Worm (Caenorhabditis elegans) whole organism, L2 larva: ENCODE data around the gene cha-1.

Experiments used
- C34F6.9 ChIP-seq: fragments of 150-350 bp; optimal IDR thresholded peaks from 2 replicates; lab custom pipeline; 2014; ENCODE audit warnings: missing biosample characterization, missing genetic modification characterization
- R02D3.7 ChIP-seq: fragments of 150-350 bp; optimal IDR thresholded peaks from 2 replicates; lab custom pipeline; 2014; ENCODE audit warnings: missing biosample characterization, missing genetic modification characterization
- Y55F3AM.14 ChIP-seq: fragments of 200-800 bp; sonication (Bioruptor generic); optimal IDR thresholded peaks from 2 replicates; lab custom pipeline; 2018; ENCODE audit warnings: mild to moderate bottlenecking, missing genetic modification characterization, missing compliant biosample characterization
- ZK546.5 ChIP-seq: sonication (generic microtip); optimal IDR thresholded peaks from 2 replicates; lab custom pipeline; 2017; ENCODE audit warnings: missing biosample characterization, missing genetic modification characterization
- aly-2 ChIP-seq: fragments of 150-350 bp; optimal IDR thresholded peaks from 2 replicates; lab custom pipeline; 2014; ENCODE audit warnings: missing biosample characterization, missing genetic modification characterization
- ama-1 ChIP-seq: fragments of 150-350 bp; optimal IDR thresholded peaks from 2 replicates; lab custom pipeline; 2018; ENCODE audit warnings: inconsistent platforms
- blmp-1 ChIP-seq: sonication (generic microtip); optimal IDR thresholded peaks from 2 replicates; lab custom pipeline; 2017; ENCODE audit warnings: missing genetic modification characterization, mild to moderate bottlenecking, missing compliant biosample characterization, antibody characterized with exemption, moderate library complexity; ENCODE audit not compliant: insufficient read depth
- ceh-16 ChIP-seq: fragments of 150-350 bp; optimal IDR thresholded peaks from 2 replicates; lab custom pipeline; 2014; ENCODE audit warnings: missing biosample characterization, missing genetic modification characterization
- crh-2 ChIP-seq: sonication (generic microtip); optimal IDR thresholded peaks from 2 replicates; lab custom pipeline; 2017; ENCODE audit warnings: missing biosample characterization, missing genetic modification characterization
- dmd-4 ChIP-seq: sonication (generic microtip); optimal IDR thresholded peaks from 2 replicates; lab custom pipeline; 2017; ENCODE audit warnings: missing biosample characterization, missing genetic modification characterization
- elt-1 ChIP-seq: fragments of 150-350 bp; optimal IDR thresholded peaks from 2 replicates; lab custom pipeline; 2014; ENCODE audit warnings: missing biosample characterization, missing genetic modification characterization
- elt-3 ChIP-seq: sonication (generic microtip); optimal IDR thresholded peaks from 2 replicates; lab custom pipeline; 2017; ENCODE audit warnings: missing biosample characterization, missing genetic modification characterization
- fos-1 ChIP-seq: fragments of 150-350 bp; optimal IDR thresholded peaks from 2 replicates; lab custom pipeline; 2014; ENCODE audit warnings: missing biosample characterization, missing genetic modification characterization
- gmeb-1 ChIP-seq: fragments of 150-350 bp; optimal IDR thresholded peaks from 2 replicates; lab custom pipeline; 2014; ENCODE audit warnings: missing biosample characterization, missing genetic modification characterization
- lin-13 ChIP-seq: fragments of 150-350 bp; optimal IDR thresholded peaks from 2 replicates; lab custom pipeline; 2014; ENCODE audit warnings: missing biosample characterization, missing genetic modification reagents, missing genetic modification characterization
- mab-5 ChIP-seq: fragments of 150-350 bp; optimal IDR thresholded peaks from 2 replicates; lab custom pipeline; 2014; ENCODE audit warnings: missing biosample characterization, missing genetic modification characterization
- nhr-10 ChIP-seq: sonication (generic microtip); optimal IDR thresholded peaks from 2 replicates; lab custom pipeline; 2017; ENCODE audit warnings: missing biosample characterization, missing genetic modification characterization
- nhr-129 ChIP-seq: fragments of 150-350 bp; optimal IDR thresholded peaks from 2 replicates; lab custom pipeline; 2014; ENCODE audit warnings: missing biosample characterization, missing genetic modification characterization
- nhr-21 ChIP-seq: fragments of 150-350 bp; optimal IDR thresholded peaks from 2 replicates; lab custom pipeline; 2014; ENCODE audit warnings: missing biosample characterization, missing genetic modification characterization
- nhr-237 ChIP-seq: fragments of 150-350 bp; optimal IDR thresholded peaks from 2 replicates; lab custom pipeline; 2014; ENCODE audit warnings: missing biosample characterization, missing genetic modification characterization
- nhr-25 ChIP-seq: fragments of 150-350 bp; sonication (generic microtip); optimal IDR thresholded peaks from 3 replicates; lab custom pipeline; 2014; ENCODE audit warnings: missing biosample characterization, missing genetic modification characterization
- peb-1 ChIP-seq: fragments of 150-350 bp; optimal IDR thresholded peaks from 2 replicates; lab custom pipeline; 2014; ENCODE audit warnings: missing biosample characterization, missing genetic modification characterization
- sem-4 ChIP-seq: fragments of 150-350 bp; optimal IDR thresholded peaks from 2 replicates; lab custom pipeline; 2014; ENCODE audit warnings: missing biosample characterization, missing genetic modification reagents, missing genetic modification characterization
- skn-1 ChIP-seq: sonication (generic microtip); optimal IDR thresholded peaks from 2 replicates; lab custom pipeline; 2017; ENCODE audit warnings: missing biosample characterization, missing genetic modification characterization
- sma-3 ChIP-seq: sonication (generic microtip); optimal IDR thresholded peaks from 2 replicates; lab custom pipeline; 2016; ENCODE audit warnings: missing genetic modification reagents, missing genetic modification characterization, missing compliant biosample characterization
- sma-9 ChIP-seq, 2 experiments: fragments of 150-350 bp in 1 of 2; sonication (generic microtip) in 1 of 2; optimal IDR thresholded peaks; 2 replicates each; lab custom pipeline; 2014 to 2016; ENCODE audit warnings: missing genetic modification characterization in 2 of 2, mild to moderate bottlenecking in 1 of 2, missing biosample characterization in 1 of 2, missing compliant biosample characterization in 1 of 2, missing genetic modification reagents in 1 of 2, moderate library complexity in 1 of 2
- snpc-4 ChIP-seq: fragments of 150-350 bp; optimal IDR thresholded peaks from 2 replicates; lab custom pipeline; 2014; ENCODE audit warnings: missing biosample characterization, missing genetic modification characterization
- unc-39 ChIP-seq: fragments of 150-350 bp; optimal IDR thresholded peaks from 2 replicates; lab custom pipeline; 2014; ENCODE audit warnings: missing biosample characterization, missing genetic modification characterization
- unc-55 ChIP-seq: fragments of 150-350 bp; sonication (generic microtip); optimal IDR thresholded peaks from 3 replicates; lab custom pipeline; 2014; ENCODE audit warnings: missing biosample characterization, missing genetic modification reagents, missing genetic modification characterization
- unc-62 ChIP-seq: fragments of 150-350 bp; optimal IDR thresholded peaks from 2 replicates; lab custom pipeline; 2014; ENCODE audit warnings: missing biosample characterization, missing genetic modification reagents, missing genetic modification characterization
- zag-1 ChIP-seq: fragments of 150-350 bp; optimal IDR thresholded peaks from 2 replicates; lab custom pipeline; 2014; ENCODE audit warnings: missing biosample characterization, missing genetic modification characterization
- ztf-1 ChIP-seq: fragments of 200-800 bp; sonication (Bioruptor generic); conservative IDR thresholded peaks from 2 replicates; pipeline ENCODE4 v1.3.6; 2022; ENCODE audit warnings: missing genetic modification characterization, missing compliant biosample characterization
- ztf-11 ChIP-seq: sonication (generic microtip); optimal IDR thresholded peaks from 2 replicates; lab custom pipeline; 2017; ENCODE audit warnings: missing biosample characterization, missing genetic modification characterization

The cha-1 gene

ce11 chrIV:3632475-3632874 lies 8.0 kb upstream of the cha-1 start:
- no peak for TF ChIP-seq nhr-10 (tag; lab: Kevin White, UChicago)
- no peak for TF ChIP-seq unc-62 (GFP tag; lab: Kevin White, UChicago)
- no peak for TF ChIP-seq elt-3
- no peak for TF ChIP-seq C34F6.9
- no peak for TF ChIP-seq blmp-1 (tag; lab: Kevin White, UChicago)
- no peak for TF ChIP-seq unc-39 (tag; lab: Kevin White, UChicago)
- TF ChIP-seq sma-3 (GFP tag; lab: Kevin White, UChicago), result no peak
- no peak for TF ChIP-seq nhr-21 (tag; lab: Kevin White, UChicago)
- TF ChIP-seq crh-2, result no peak
- no peak for TF ChIP-seq gmeb-1 (tag; lab: Kevin White, UChicago)
- no peak for TF ChIP-seq lin-13 (GFP tag; lab: Kevin White, UChicago)
- TF ChIP-seq zag-1, result no peak
- TF ChIP-seq nhr-25 (tag; lab: Kevin White, UChicago), result no peak
- TF ChIP-seq elt-1 (tag; lab: Kevin White, UChicago), result no peak

DNA sequence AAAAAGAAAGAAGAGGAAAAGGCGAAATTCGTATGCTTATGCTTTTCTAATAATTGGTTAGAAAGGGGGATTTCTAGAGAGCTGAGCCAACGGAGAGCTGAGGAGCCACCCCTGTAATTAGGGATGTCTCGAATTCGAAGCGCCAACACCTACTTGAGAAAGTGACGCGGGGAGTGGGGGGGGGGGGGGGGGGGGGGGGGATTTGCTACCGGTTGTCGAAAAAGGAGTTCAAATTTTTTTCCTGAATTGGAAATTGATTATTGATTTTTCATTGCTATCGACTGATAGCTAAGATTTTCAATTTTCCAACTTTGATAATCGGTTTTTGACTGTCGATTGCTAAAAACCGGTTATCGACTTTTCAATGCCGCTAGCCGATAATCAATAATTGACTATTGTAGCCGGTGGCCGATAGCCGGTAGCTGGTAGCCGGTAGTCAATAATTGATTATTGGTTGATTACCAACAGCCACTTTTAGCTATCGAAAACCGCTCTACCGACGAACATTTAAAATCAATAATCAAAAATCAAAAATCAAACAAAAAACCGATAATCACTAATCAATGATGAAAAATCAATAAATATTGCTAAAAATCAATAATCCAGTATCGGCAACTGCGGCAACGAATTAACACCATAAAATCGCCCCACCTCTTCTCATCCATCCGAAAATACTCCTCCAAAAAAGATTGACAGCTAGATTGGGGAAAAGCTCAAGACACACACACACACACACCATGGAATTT lies 4.6 kb upstream of the cha-1 start:
- TF ChIP-seq nhr-25 (tag; lab: Kevin White, UChicago), result no peak
- TF ChIP-seq dmd-4 (tag; lab: Kevin White, UChicago), result no peak
- TF ChIP-seq peb-1 (tag; lab: Kevin White, UChicago), result no peak
- TF ChIP-seq R02D3.7 (tag; lab: Kevin White, UChicago), result no peak
- no peak for TF ChIP-seq crh-2
- TF ChIP-seq ceh-16 (tag; lab: Kevin White, UChicago), result no peak
- TF ChIP-seq unc-39 (tag; lab: Kevin White, UChicago), result no peak
- TF ChIP-seq unc-62 (GFP tag; lab: Kevin White, UChicago), result no peak
- no peak for TF ChIP-seq nhr-10 (tag; lab: Kevin White, UChicago)
- no peak for TF ChIP-seq ztf-11 (tag; lab: Kevin White, UChicago)
- no peak for TF ChIP-seq Y55F3AM.14 (GFP tag; lab: Kevin White, UChicago)
- no peak for TF ChIP-seq blmp-1 (tag; lab: Kevin White, UChicago)
- TF ChIP-seq mab-5 (tag; lab: Kevin White, UChicago), result no peak
- no peak for TF ChIP-seq lin-13 (GFP tag; lab: Kevin White, UChicago)

- peak; percentile 16 for TF ChIP-seq C34F6.9
- TF ChIP-seq skn-1 (tag; lab: Kevin White, UChicago), result no peak
These were observed 1.9 kb upstream of the cha-1 start for ce11 chrIV:3626447-3626846.

DNA sequence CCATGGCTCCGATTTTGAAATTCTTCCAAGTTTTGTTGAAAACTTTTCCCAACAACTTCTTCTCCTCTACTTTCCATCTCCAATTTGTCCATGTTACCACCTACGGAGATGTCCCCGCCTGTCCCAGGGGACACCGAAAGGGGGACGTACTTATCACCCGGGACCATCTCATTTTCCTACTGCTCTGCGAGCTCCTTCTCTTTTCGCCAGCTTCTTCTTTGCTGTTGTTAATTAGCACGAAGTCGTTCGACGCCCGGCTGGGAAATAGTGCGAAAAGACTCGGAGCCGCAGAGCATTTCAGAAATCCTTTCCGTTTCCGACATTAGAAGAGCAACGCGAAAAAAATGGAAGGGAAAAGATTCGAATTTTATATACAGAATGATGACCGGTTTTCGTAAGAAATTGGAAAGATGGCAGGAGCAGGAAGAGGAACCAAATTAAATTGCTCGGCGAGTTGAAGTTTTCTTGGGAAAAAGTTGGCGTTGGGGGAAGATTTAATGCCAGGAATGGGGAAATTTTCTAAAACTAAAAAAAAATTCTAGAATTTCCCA lies 2.6 kb downstream of the cha-1 start:
- TF ChIP-seq skn-1 (tag; lab: Kevin White, UChicago) (no peak), unc-55 (GFP tag; lab: Kevin White, UChicago) (no peak), ztf-1 (no peak), aly-2 (no peak), dmd-4 (tag; lab: Kevin White, UChicago) (no peak), snpc-4 (tag; lab: Kevin White, UChicago) (no peak), ama-1 (lab: Kevin White, UChicago) (no peak)
- TF ChIP-seq, all 48 proteins: peak for 0

DNA sequence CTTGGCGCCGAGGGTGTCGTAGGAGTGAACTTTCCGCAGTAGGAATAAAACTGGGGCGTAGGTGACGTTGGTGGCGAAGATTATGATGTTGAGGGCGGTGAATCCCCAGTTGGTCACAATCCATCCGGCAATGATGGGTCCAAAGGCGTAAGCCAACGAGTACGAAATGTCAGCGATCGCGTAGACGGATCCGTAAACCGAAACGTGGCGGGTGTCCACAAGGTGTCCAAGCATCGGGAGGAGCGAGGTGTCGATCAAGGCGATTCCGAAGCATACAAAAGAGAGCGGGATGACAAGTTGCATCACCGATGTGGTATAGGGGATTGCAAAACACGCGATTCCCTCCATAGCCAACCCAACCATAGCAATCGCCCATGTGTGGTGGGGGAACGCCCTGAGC lies 5.8 kb downstream of the cha-1 start:
- TF ChIP-seq ZK546.5 (tag; lab: Kevin White, UChicago) (no peak), C34F6.9 (no peak), nhr-25 (tag; lab: Kevin White, UChicago) (no peak), ztf-1 (no peak), ama-1 (lab: Kevin White, UChicago) (no peak), sma-3 (GFP tag; lab: Kevin White, UChicago) (no peak), sma-9 (GFP tag; optimal IDR thresholded peaks at IDR 0.05; lab: Kevin White, UChicago) (no peak), sma-9 (tag; optimal IDR thresholded peaks at IDR 0.05; lab: Kevin White, UChicago) (no peak), R02D3.7 (tag; lab: Kevin White, UChicago) (no peak), fos-1 (tag; lab: Kevin White, UChicago) (no peak), nhr-237 (tag; lab: Kevin White, UChicago) (no peak), elt-1 (tag; lab: Kevin White, UChicago) (no peak), nhr-129 (tag; lab: Kevin White, UChicago) (no peak), mab-5 (tag; lab: Kevin White, UChicago) (no peak), sem-4 (tag; lab: Kevin White, UChicago) (no peak), gmeb-1 (tag; lab: Kevin White, UChicago) (no peak), Y55F3AM.14 (GFP tag; lab: Kevin White, UChicago) (no peak), zag-1 (no peak), crh-2 (no peak)
